Fruit fly (Drosophila melanogaster): ENCODE results near the gene CG11262.

CG11262 gene

dm6 chr3L:12994835-12995234, at the start of gene CG11262:
CG11262 (plus strand) TSS chr3L:12995135.
- TF ChIP-seq lola (GFP tag; optimal IDR thresholded peaks at IDR 0.05) (no peak), CG32264 (GFP tag; optimal IDR thresholded peaks at IDR 0.05) (no peak), psq (GFP tag; optimal IDR thresholded peaks at IDR 0.05) (no peak), usp (GFP tag; optimal IDR thresholded peaks at IDR 0.05) (no peak), dl (GFP tag; optimal IDR thresholded peaks at IDR 0.05; ENCODE audit: insufficient read depth in 1 of 2, partially characterized antibody in 2 of 2) (no peak), woc (GFP tag; optimal IDR thresholded peaks at IDR 0.05) (no peak), Mio (GFP tag; optimal IDR thresholded peaks at IDR 0.05) (no peak), HLH106 (tag; optimal IDR thresholded peaks at IDR 0.05) (no peak), CrebA (GFP tag; optimal IDR thresholded peaks at IDR 0.05; ENCODE audit: borderline replicate concordance) (no peak), Hr78 (GFP tag; optimal IDR thresholded peaks at IDR 0.05) (no peak), br (GFP tag; optimal IDR thresholded peaks at IDR 0.05) (no peak), fru (GFP tag; optimal IDR thresholded peaks at IDR 0.05) (no peak), rgr (GFP tag; optimal IDR thresholded peaks at IDR 0.05) (no peak), ey (GFP tag; optimal IDR thresholded peaks at IDR 0.05) (no peak), dsf (GFP tag; optimal IDR thresholded peaks at IDR 0.05; ENCODE audit: borderline replicate concordance) (no peak), Abd-B (GFP tag; optimal IDR thresholded peaks at IDR 0.05) (no peak)

- TF ChIP-seq foxo (GFP tag; optimal IDR thresholded peaks at IDR 0.05) (no peak), Hr83 (GFP tag; optimal IDR thresholded peaks at IDR 0.05; ENCODE audit: poor library complexity, severe bottlenecking) (no peak), Sp1 (GFP tag; optimal IDR thresholded peaks at IDR 0.05) (no peak), dl (GFP tag; optimal IDR thresholded peaks at IDR 0.05; ENCODE audit: insufficient read depth in 1 of 2, partially characterized antibody in 2 of 2) (no peak), brk (GFP tag; optimal IDR thresholded peaks at IDR 0.05) (no peak), Rel (GFP tag; optimal IDR thresholded peaks at IDR 0.05) (no peak), Rel (tag; optimal IDR thresholded peaks at IDR 0.05) (no peak), Hr78 (GFP tag; optimal IDR thresholded peaks at IDR 0.05) (no peak), Vsx2 (GFP tag; optimal IDR thresholded peaks at IDR 0.05; ENCODE audit: partially characterized antibody) (no peak), dsf (GFP tag; optimal IDR thresholded peaks at IDR 0.05; ENCODE audit: borderline replicate concordance) (no peak), fru (GFP tag; optimal IDR thresholded peaks at IDR 0.05) (no peak)
Measured at dm6 chr3L:12949386-12949785, 45.5 kb upstream of the CG11262 start.

DNA sequence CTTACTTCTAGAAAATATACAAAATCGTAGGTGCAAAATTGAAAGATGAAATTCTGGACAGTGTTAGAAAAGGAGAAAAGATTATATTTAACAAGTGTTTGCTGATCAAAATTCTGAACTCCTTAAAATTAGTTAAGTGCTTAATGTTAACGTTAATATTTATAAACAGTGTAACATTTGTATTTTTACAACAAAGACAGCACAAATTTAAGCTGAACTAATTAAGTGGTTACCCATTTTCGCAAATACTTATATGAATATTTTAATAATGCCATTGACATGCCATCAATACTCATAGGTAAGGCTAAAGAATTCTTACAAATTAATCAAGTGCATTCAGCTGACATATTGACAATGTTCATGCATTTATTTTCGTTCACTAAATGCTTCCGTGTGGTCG, 40.4 kb upstream of the CG11262 start, which contains the start of gene CG10752:
CG10752 (minus strand) TSS at position 101 of the 400 bp plus-strand sequence.
- no peak for TF ChIP-seq tai (GFP tag; optimal IDR thresholded peaks at IDR 0.05)
- no peak for TF ChIP-seq psq (GFP tag; optimal IDR thresholded peaks at IDR 0.05)
- TF ChIP-seq foxo (GFP tag; optimal IDR thresholded peaks at IDR 0.05) = no peak
- TF ChIP-seq h (GFP tag; optimal IDR thresholded peaks at IDR 0.05) = no peak
- TF ChIP-seq Sp1 (GFP tag; optimal IDR thresholded peaks at IDR 0.05) = no peak
- no peak for TF ChIP-seq Vsx2 (GFP tag; optimal IDR thresholded peaks at IDR 0.05; ENCODE audit: partially characterized antibody)
- no peak for TF ChIP-seq Hnf4 (GFP tag; optimal IDR thresholded peaks at IDR 0.05)
- no peak for TF ChIP-seq Dif (GFP tag; optimal IDR thresholded peaks at IDR 0.05; ENCODE audit: partially characterized antibody)
- TF ChIP-seq Myc (optimal IDR thresholded peaks at IDR 0.05) = no peak
- TF ChIP-seq dsf (GFP tag; optimal IDR thresholded peaks at IDR 0.05; ENCODE audit: borderline replicate concordance) = no peak
- no peak for TF ChIP-seq rgr (GFP tag; optimal IDR thresholded peaks at IDR 0.05)
- TF ChIP-seq jim (GFP tag; optimal IDR thresholded peaks at IDR 0.05) = no peak

- TF ChIP-seq CrebA (GFP tag; optimal IDR thresholded peaks at IDR 0.05; ENCODE audit: borderline replicate concordance) (no peak), CG9705 (GFP tag; optimal IDR thresholded peaks at IDR 0.05) (no peak), Myc (optimal IDR thresholded peaks at IDR 0.05) (no peak), Hr83 (GFP tag; optimal IDR thresholded peaks at IDR 0.05; ENCODE audit: poor library complexity, severe bottlenecking) (no peak)
Measured at dm6 chr3L:12967633-12968032, 27.3 kb upstream of the CG11262 start, which contains the start of gene Or69a. Or69a (minus strand) TSS chr3L:12967733.

- TF ChIP-seq foxo (GFP tag; optimal IDR thresholded peaks at IDR 0.05) (no peak), N (GFP tag; optimal IDR thresholded peaks at IDR 0.05) (no peak), dmrt93B (GFP tag; optimal IDR thresholded peaks at IDR 0.05) (no peak), Jra (GFP tag; optimal IDR thresholded peaks at IDR 0.05) (no peak), Abd-B (GFP tag; optimal IDR thresholded peaks at IDR 0.05) (no peak)
Measured at dm6 chr3L:12972259-12972658, 22.7 kb upstream of the CG11262 start, which contains the start of the genes CG10748 and CG10749. CG10748 (minus strand) TSS chr3L:12972359. CG10749 (plus strand) TSS chr3L:12972474.
